Fruit fly (Drosophila melanogaster): ENCODE measurements around the gene Vap33.

Vap33 gene

dm6 chrX:3930528-3931251, 18.1 kb upstream of the Vap33 start, which contains the start of gene CG42541 (continued):
- TF ChIP-seq Dfd (GFP tag; optimal IDR thresholded peaks at IDR 0.05) (no peak), CG11247 (GFP tag; IDR thresholded peaks at IDR 0.05) (no peak), pita (GFP tag; optimal IDR thresholded peaks at IDR 0.05) (no peak), CG14667 (GFP tag; IDR thresholded peaks at IDR 0.05) (no peak), Hr3 (GFP tag; optimal IDR thresholded peaks at IDR 0.05) (no peak), CG8290 (GFP tag; optimal IDR thresholded peaks at IDR 0.05) (no peak), CG8290 (tag; optimal IDR thresholded peaks at IDR 0.05) (no peak), CG13296 (GFP tag; optimal IDR thresholded peaks at IDR 0.05) (no peak), CG34422 (GFP tag; IDR thresholded peaks at IDR 0.05) (0 out of 3 replicates have a peak, but pooled peaks have one; percentile 7), nerfin-2 (GFP tag; IDR thresholded peaks at IDR 0.05; ENCODE audit: partially characterized antibody) (no peak), fd96Cb (tag; optimal IDR thresholded peaks at IDR 0.05) (no peak), D (optimal IDR thresholded peaks at IDR 0.05) (no peak), D (GFP tag; optimal IDR thresholded peaks at IDR 0.05) (no peak), CG16863 (GFP tag; optimal IDR thresholded peaks at IDR 0.05) (no peak), unpg (GFP tag; optimal IDR thresholded peaks at IDR 0.05) (no peak), Med (GFP tag) (peak; percentile 68), grn (GFP tag; optimal IDR thresholded peaks at IDR 0.05) (no peak), Sry-β (GFP tag; optimal IDR thresholded peaks at IDR 0.05) (no peak), CG10274 (GFP tag; optimal IDR thresholded peaks at IDR 0.05) (no peak), Pdp1 (GFP tag; optimal IDR thresholded peaks at IDR 0.05) (no peak), disco-r (GFP tag; optimal IDR thresholded peaks at IDR 0.05) (no peak), CG9817 (tag; optimal IDR thresholded peaks at IDR 0.05) (no peak), CG11695 (GFP tag; IDR thresholded peaks at IDR 0.05) (no peak), Usf (GFP tag; optimal IDR thresholded peaks at IDR 0.05) (no peak), insv (GFP tag; optimal IDR thresholded peaks at IDR 0.05) (no peak), Hr39 (optimal IDR thresholded peaks at IDR 0.05) (no peak), CG5953 (GFP tag; IDR thresholded peaks at IDR 0.05) (no peak), CG10959 (GFP tag; IDR thresholded peaks at IDR 0.05) (no peak), CG4404 (GFP tag; IDR thresholded peaks at IDR 0.05) (no peak), CG17802 (tag; optimal IDR thresholded peaks at IDR 0.05) (no peak)

dm6 chrX:3931669-3932068, 17.1 kb upstream of the Vap33 start:
- TF ChIP-seq nerfin-1 (tag; optimal IDR thresholded peaks at IDR 0.05) (no peak), CG17912 (GFP tag; optimal IDR thresholded peaks at IDR 0.05) (no peak), CG1832 (GFP tag; optimal IDR thresholded peaks at IDR 0.05) (no peak), CG30403 (GFP tag; optimal IDR thresholded peaks at IDR 0.05) (peak; percentile 16), Aef1 (GFP tag; IDR thresholded peaks at IDR 0.05) (0 out of 3 replicates have a peak, but pooled peaks have one; percentile 11), bcd (GFP tag; optimal IDR thresholded peaks at IDR 0.05) (peak; percentile 17), CG14667 (GFP tag; IDR thresholded peaks at IDR 0.05) (peak; percentile 25; the same call in 1 of the 2 replicates), lmd (GFP tag; IDR thresholded peaks at IDR 0.05) (0 out of 2 replicates have a peak, but pooled peaks have one; percentile 15), luna (GFP tag; optimal IDR thresholded peaks at IDR 0.05) (no peak), CG2678 (tag; optimal IDR thresholded peaks at IDR 0.05) (peak; percentile 38), CG4820 (GFP tag; optimal IDR thresholded peaks at IDR 0.05) (peak; percentile 5), Max (GFP tag; optimal IDR thresholded peaks at IDR 0.05) (no peak), CG9727 (GFP tag; optimal IDR thresholded peaks at IDR 0.05) (no peak), Xbp1 (GFP tag; optimal IDR thresholded peaks at IDR 0.05) (peak; percentile 27), Lpt (GFP tag; optimal IDR thresholded peaks at IDR 0.05) (no peak), zen2 (GFP tag; IDR thresholded peaks at IDR 0.05; ENCODE audit: partially characterized antibody) (no peak), ind (GFP tag; optimal IDR thresholded peaks at IDR 0.05) (peak; percentile 30), CG2129 (GFP tag; IDR thresholded peaks at IDR 0.05; ENCODE audit: partially characterized antibody) (no peak), sd (tag; optimal IDR thresholded peaks at IDR 0.05) (no peak), Ssrp (tag; optimal IDR thresholded peaks at IDR 0.05) (peak; percentile 31), CG7839 (tag; optimal IDR thresholded peaks at IDR 0.05) (peak; percentile 45), CG11085 (GFP tag; IDR thresholded peaks at IDR 0.05) (no peak), CG33213 (GFP tag; optimal IDR thresholded peaks at IDR 0.05) (no peak)

All from whole organism, embryonic.